Worm (Caenorhabditis elegans): Measurements from ENCODE around the gene F18A12.2.

DNA sequence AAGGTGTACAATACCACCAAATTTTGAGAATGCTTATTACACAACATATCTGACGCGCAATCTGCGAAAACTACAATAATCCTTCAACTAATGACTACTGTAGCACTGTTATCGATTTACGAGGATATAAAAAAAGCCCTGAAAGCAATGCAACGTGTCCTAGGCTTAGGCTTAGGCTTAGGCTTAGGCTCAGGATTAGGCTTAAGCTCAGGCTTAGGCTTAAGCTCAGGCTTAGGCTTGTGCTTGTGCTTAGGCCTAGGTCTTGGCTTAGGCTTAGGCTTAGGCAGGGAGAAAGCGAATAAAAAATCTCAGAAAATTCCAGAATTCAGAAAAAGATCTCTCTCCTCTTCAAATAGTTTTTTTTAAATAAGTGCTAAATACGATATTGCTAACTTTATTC, 44.5 kb downstream of the F18A12.2 start:
- TF ChIP-seq ceh-45 (GFP tag; IDR thresholded peaks at IDR 0.05) = no peak
- TF ChIP-seq ama-1 (optimal IDR thresholded peaks at IDR 0.05) = no peak
- TF ChIP-seq fkh-10 (GFP tag; optimal IDR thresholded peaks at IDR 0.05) = no peak
- TF ChIP-seq nhr-232 (tag; optimal IDR thresholded peaks at IDR 0.05) = no peak
- TF ChIP-seq ceh-19 (GFP tag; optimal IDR thresholded peaks at IDR 0.05) = no peak
- TF ChIP-seq pat-9 (tag; optimal IDR thresholded peaks at IDR 0.05) = no peak
- TF ChIP-seq eyg-1 (tag; optimal IDR thresholded peaks at IDR 0.05) = no peak
- TF ChIP-seq pag-3 (tag; optimal IDR thresholded peaks at IDR 0.05; ENCODE audit: borderline replicate concordance) = no peak
- no peak for TF ChIP-seq K02D7.2 (tag; optimal IDR thresholded peaks at IDR 0.05)
- TF ChIP-seq pha-4 (tag; optimal IDR thresholded peaks at IDR 0.05) = no peak
